Worm (Caenorhabditis elegans) whole organism, late embryonic: ENCODE data around the gene C34C6.10.

ENCODE experiments used
- C08G9.2 ChIP-seq: sonication (generic microtip); optimal IDR thresholded peaks from 2 replicates; lab custom pipeline; 2016; ENCODE audit warnings: mild to moderate bottlenecking, missing genetic modification characterization, moderate library complexity, missing compliant biosample characterization
- C38D4.7 ChIP-seq: fragments of 200-800 bp; sonication (Bioruptor generic); optimal IDR thresholded peaks from 2 replicates; lab custom pipeline; 2018; ENCODE audit warnings: mild to moderate bottlenecking, missing genetic modification characterization, moderate library complexity, missing compliant biosample characterization
- T23F11.4 ChIP-seq: fragments of 200-800 bp; sonication (Bioruptor generic); optimal IDR thresholded peaks from 2 replicates; lab custom pipeline; 2018; ENCODE audit warnings: mild to moderate bottlenecking, missing genetic modification characterization, missing compliant biosample characterization
- Y22D7AL.16 ChIP-seq: sonication (generic microtip); optimal IDR thresholded peaks from 2 replicates; lab custom pipeline; 2016; ENCODE audit warnings: missing genetic modification characterization, missing compliant biosample characterization
- ahr-1 ChIP-seq: sonication (generic microtip); optimal IDR thresholded peaks from 2 replicates; lab custom pipeline; 2016; ENCODE audit warnings: missing genetic modification characterization, missing compliant biosample characterization
- ama-1 ChIP-seq: fragments of 150-350 bp; optimal IDR thresholded peaks from 2 replicates; lab custom pipeline; 2014
- ceh-14 ChIP-seq: sonication (generic microtip); optimal IDR thresholded peaks from 2 replicates; lab custom pipeline; 2016; ENCODE audit warnings: missing genotype, missing genetic modification characterization, missing compliant biosample characterization
- ceh-18 ChIP-seq: sonication (generic microtip); optimal IDR thresholded peaks from 2 replicates; lab custom pipeline; 2016; ENCODE audit warnings: missing genetic modification characterization, missing compliant biosample characterization
- ceh-19 ChIP-seq: fragments of 200-800 bp; sonication (Bioruptor generic); optimal IDR thresholded peaks from 2 replicates; lab custom pipeline; 2018; ENCODE audit warnings: mild to moderate bottlenecking, missing genetic modification characterization, missing compliant biosample characterization
- ceh-24 ChIP-seq: sonication (generic microtip); optimal IDR thresholded peaks from 2 replicates; lab custom pipeline; 2016; ENCODE audit warnings: mild to moderate bottlenecking, missing genetic modification characterization, missing compliant biosample characterization
- ceh-30 ChIP-seq: fragments of 150-350 bp; optimal IDR thresholded peaks from 2 replicates; lab custom pipeline; 2014; ENCODE audit warnings: missing biosample characterization, missing genetic modification characterization
- ceh-45 ChIP-seq: fragments of 200-800 bp; sonication (Bioruptor generic); IDR thresholded peaks from 2 replicates; pipeline ENCODE4 v1.3.6; 2022; ENCODE audit warnings: missing genetic modification reagents, missing genetic modification characterization, missing compliant biosample characterization
- ceh-48 ChIP-seq: sonication (generic microtip); optimal IDR thresholded peaks from 2 replicates; lab custom pipeline; 2016; ENCODE audit warnings: missing genetic modification characterization, inconsistent platforms, missing compliant biosample characterization
- ceh-9 ChIP-seq: sonication (generic microtip); optimal IDR thresholded peaks from 2 replicates; lab custom pipeline; 2016; ENCODE audit warnings: mild to moderate bottlenecking, missing genetic modification characterization, inconsistent platforms, missing compliant biosample characterization
- che-1 ChIP-seq: sonication (generic microtip); optimal IDR thresholded peaks from 2 replicates; lab custom pipeline; 2016; ENCODE audit warnings: mild to moderate bottlenecking, missing genetic modification characterization, missing compliant biosample characterization
- dmd-4 ChIP-seq: sonication (generic microtip); optimal IDR thresholded peaks from 2 replicates; lab custom pipeline; 2016; ENCODE audit warnings: borderline replicate concordance, missing genetic modification characterization, missing compliant biosample characterization
- dve-1 ChIP-seq: sonication (generic microtip); optimal IDR thresholded peaks from 2 replicates; lab custom pipeline; 2017; ENCODE audit warnings: antibody characterized with exemption, mild to moderate bottlenecking, missing genetic modification characterization, missing compliant biosample characterization
- fkh-10 ChIP-seq: fragments of 150-350 bp; optimal IDR thresholded peaks from 2 replicates; lab custom pipeline; 2014; ENCODE audit warnings: missing biosample characterization, missing genetic modification reagents, missing genetic modification characterization
- fkh-6 ChIP-seq: sonication (generic microtip); optimal IDR thresholded peaks from 2 replicates; lab custom pipeline; 2016; ENCODE audit warnings: missing genetic modification characterization, missing compliant biosample characterization
- gmeb-2 ChIP-seq: sonication (generic microtip); optimal IDR thresholded peaks from 2 replicates; lab custom pipeline; 2016; ENCODE audit warnings: missing genetic modification characterization, inconsistent platforms, missing compliant biosample characterization
- hlh-30 ChIP-seq: sonication (generic microtip); optimal IDR thresholded peaks from 2 replicates; lab custom pipeline; 2017; ENCODE audit warnings: antibody characterized with exemption, missing genetic modification characterization, missing compliant biosample characterization; ENCODE audit not compliant: insufficient read depth
- hlh-6 ChIP-seq: sonication (generic microtip); optimal IDR thresholded peaks from 2 replicates; lab custom pipeline; 2016; ENCODE audit warnings: missing genotype, missing genetic modification characterization, missing compliant biosample characterization
- hlh-8 ChIP-seq: sonication (generic microtip); optimal IDR thresholded peaks from 2 replicates; lab custom pipeline; 2016; ENCODE audit warnings: missing genotype, missing genetic modification characterization, missing compliant biosample characterization
- lim-6 ChIP-seq: sonication (generic microtip); optimal IDR thresholded peaks from 2 replicates; lab custom pipeline; 2016; ENCODE audit warnings: missing genetic modification characterization, missing compliant biosample characterization
- lin-11 ChIP-seq: fragments of 200-800 bp; sonication (Bioruptor generic); optimal IDR thresholded peaks from 2 replicates; lab custom pipeline; 2018; ENCODE audit warnings: mild to moderate bottlenecking, missing genetic modification characterization, missing compliant biosample characterization
- nfya-1 ChIP-seq: sonication (generic microtip); optimal IDR thresholded peaks from 2 replicates; lab custom pipeline; 2017; ENCODE audit warnings: missing genetic modification characterization, mild to moderate bottlenecking, missing compliant biosample characterization, antibody characterized with exemption, moderate library complexity
- npax-4 ChIP-seq: sonication (generic microtip); optimal IDR thresholded peaks from 2 replicates; lab custom pipeline; 2016; ENCODE audit warnings: missing genetic modification characterization, missing compliant biosample characterization
- odd-2 ChIP-seq: sonication (generic microtip); optimal IDR thresholded peaks from 2 replicates; lab custom pipeline; 2017; ENCODE audit warnings: antibody characterized with exemption, mild to moderate bottlenecking, missing genetic modification characterization, missing compliant biosample characterization
- pag-3 ChIP-seq: sonication (generic microtip); optimal IDR thresholded peaks from 2 replicates; lab custom pipeline; 2016; ENCODE audit warnings: missing compliant biosample characterization, missing genetic modification characterization, borderline replicate concordance
- pat-9 ChIP-seq: fragments of 200-800 bp; sonication (Bioruptor generic); optimal IDR thresholded peaks from 2 replicates; lab custom pipeline; 2018; ENCODE audit warnings: mild to moderate bottlenecking, missing genetic modification characterization, moderate library complexity, missing compliant biosample characterization
- ref-2 ChIP-seq: sonication (generic microtip); optimal IDR thresholded peaks from 2 replicates; lab custom pipeline; 2016; ENCODE audit warnings: missing genetic modification characterization, missing compliant biosample characterization
- rnt-1 ChIP-seq: sonication (generic microtip); optimal IDR thresholded peaks from 2 replicates; lab custom pipeline; 2016; ENCODE audit warnings: missing genetic modification characterization, missing compliant biosample characterization
- sox-2 ChIP-seq: fragments of 200-800 bp; sonication (Bioruptor generic); IDR thresholded peaks from 2 replicates; pipeline ENCODE4 v1.3.6; 2022; ENCODE audit warnings: missing genetic modification reagents, missing genetic modification characterization, missing compliant biosample characterization
- syd-9 ChIP-seq: sonication (generic microtip); optimal IDR thresholded peaks from 2 replicates; lab custom pipeline; 2016; ENCODE audit warnings: mild to moderate bottlenecking, missing genetic modification characterization, moderate library complexity, missing compliant biosample characterization
- tbx-2 ChIP-seq: sonication (generic microtip); optimal IDR thresholded peaks from 2 replicates; lab custom pipeline; 2016; ENCODE audit warnings: missing genetic modification characterization, missing compliant biosample characterization
- tbx-7 ChIP-seq: sonication (generic microtip); optimal IDR thresholded peaks from 2 replicates; lab custom pipeline; 2016; ENCODE audit warnings: missing genotype, missing genetic modification characterization, missing compliant biosample characterization
- unc-42 ChIP-seq: sonication (generic microtip); optimal IDR thresholded peaks from 2 replicates; lab custom pipeline; 2016; ENCODE audit warnings: missing genotype, missing genetic modification characterization, missing compliant biosample characterization
- unc-55 ChIP-seq: sonication (generic microtip); optimal IDR thresholded peaks from 2 replicates; lab custom pipeline; 2017; ENCODE audit warnings: missing biosample characterization, missing genetic modification reagents, missing genetic modification characterization
- unc-86 ChIP-seq: sonication (generic microtip); optimal IDR thresholded peaks from 2 replicates; lab custom pipeline; 2016; ENCODE audit warnings: missing genetic modification characterization, missing compliant biosample characterization
- ztf-16 ChIP-seq: sonication (generic microtip); optimal IDR thresholded peaks from 2 replicates; lab custom pipeline; 2017; ENCODE audit warnings: missing genetic modification characterization, missing compliant biosample characterization

C34C6.10 gene

ce11 chrII:8695783-8696182 is at the start of gene C34C6.10:
TSS of gene C34C6.10 (minus strand) at chrII:8695883.
- no peak for TF ChIP-seq ref-2 (tag; lab: Kevin White, UChicago)

DNA sequence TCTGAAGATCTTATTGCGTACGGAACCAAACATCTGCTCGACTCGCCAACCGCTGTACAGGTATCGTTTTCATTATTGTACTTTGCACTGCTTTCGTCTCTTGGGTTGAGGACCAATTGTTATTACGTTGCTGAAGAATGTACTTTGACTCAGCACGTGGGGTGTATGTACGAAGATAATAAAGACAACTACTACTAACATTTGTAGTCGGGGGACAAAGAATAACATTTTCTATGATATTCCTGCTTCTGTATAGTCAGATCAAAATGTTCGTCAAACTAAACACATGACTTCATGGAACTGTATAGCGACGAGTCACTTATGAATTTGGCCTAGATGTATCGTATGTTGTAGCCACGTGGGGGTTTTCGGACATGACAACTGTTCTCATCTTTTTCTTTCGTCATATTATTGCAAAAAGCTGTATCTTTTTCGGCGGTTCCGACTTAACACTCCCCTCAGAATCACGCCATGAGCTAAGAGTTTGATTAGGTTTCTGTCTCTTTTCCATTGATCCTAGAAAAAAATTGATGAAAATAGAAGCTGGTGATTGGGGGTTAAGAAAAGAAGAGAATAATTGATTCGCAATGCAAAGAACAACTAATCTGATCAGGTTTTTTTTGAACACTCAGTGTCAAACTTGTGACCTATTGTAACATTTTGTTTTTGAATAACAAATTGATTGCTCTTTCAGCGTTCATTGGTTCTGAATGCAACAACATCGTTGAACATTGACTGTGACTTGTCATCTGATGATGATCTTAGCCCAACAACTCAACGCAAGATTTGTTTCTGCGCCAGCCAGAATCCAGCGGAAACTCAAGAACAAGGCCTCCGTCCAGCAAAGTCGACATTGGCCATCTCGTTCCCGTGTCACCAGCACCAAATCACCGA is 49.1 kb upstream of the C34C6.10 start:
- TF ChIP-seq che-1 (tag; lab: Kevin White, UChicago) (no peak), sox-2 (GFP tag; lab: Robert Waterston, UW) (no peak), ama-1 (lab: Kevin White, UChicago) (no peak), T23F11.4 (GFP tag; lab: Kevin White, UChicago) (no peak), lim-6 (tag; lab: Kevin White, UChicago) (no peak), ref-2 (tag; lab: Kevin White, UChicago) (no peak), ceh-48 (tag; lab: Kevin White, UChicago) (no peak), unc-86 (no peak), ceh-9 (no peak), fkh-6 (tag; lab: Kevin White, UChicago) (no peak), tbx-7 (tag; lab: Kevin White, UChicago) (no peak), ceh-24 (tag; lab: Kevin White, UChicago) (no peak), C38D4.7 (GFP tag; lab: Kevin White, UChicago) (no peak), ceh-30 (tag; lab: Kevin White, UChicago) (no peak), unc-55 (GFP tag; lab: Kevin White, UChicago) (no peak), dve-1 (tag; lab: Kevin White, UChicago) (no peak), tbx-2 (tag; lab: Kevin White, UChicago) (no peak), syd-9 (tag; lab: Kevin White, UChicago) (no peak), ceh-45 (GFP tag; lab: Robert Waterston, UW) (no peak)

ce11 chrII:8743379-8744173 is 47.9 kb upstream of the C34C6.10 start, which contains the start of gene mak-1:
TSS of gene mak-1 (plus strand) at chrII:8744071.
- TF ChIP-seq pat-9 (no peak), ceh-45 (GFP tag; lab: Robert Waterston, UW) (no peak), rnt-1 (tag; lab: Kevin White, UChicago) (peak; percentile 4), npax-4 (tag; lab: Kevin White, UChicago) (no peak), ceh-14 (tag; lab: Kevin White, UChicago) (no peak), nfya-1 (tag; lab: Kevin White, UChicago) (peak; percentile 32), odd-2 (tag; lab: Kevin White, UChicago) (no peak), ceh-18 (tag; lab: Kevin White, UChicago) (peak; percentile 68), C08G9.2 (peak; percentile 41)

DNA sequence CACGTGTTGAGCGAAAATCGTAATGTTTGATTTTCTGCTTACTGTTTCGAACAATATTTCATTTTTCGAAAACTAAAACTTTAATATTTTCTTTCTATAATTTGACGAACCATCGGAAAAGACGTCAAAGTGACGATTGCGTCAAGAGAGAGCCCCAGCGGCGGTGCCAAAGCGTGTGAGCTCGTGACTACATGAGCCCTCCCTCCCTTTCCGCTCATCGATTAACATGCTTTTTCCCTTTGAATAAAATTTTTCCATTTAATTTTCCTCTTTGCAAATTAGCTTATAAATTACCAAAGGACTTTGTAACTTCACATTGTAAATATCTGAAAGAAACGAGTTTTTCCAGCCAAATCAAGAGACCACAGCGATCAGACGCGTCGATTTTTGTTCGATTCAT is 47.3 kb upstream of the C34C6.10 start:
- TF ChIP-seq unc-42 (tag; lab: Kevin White, UChicago), result peak; percentile 40
- no peak for TF ChIP-seq dmd-4
- no peak for TF ChIP-seq gmeb-2 (tag; lab: Kevin White, UChicago)
- no peak for TF ChIP-seq fkh-10 (GFP tag; lab: Kevin White, UChicago)
- no peak for TF ChIP-seq ceh-19 (GFP tag; lab: Kevin White, UChicago)
- TF ChIP-seq odd-2 (tag; lab: Kevin White, UChicago), result no peak
- TF ChIP-seq hlh-30 (tag; lab: Kevin White, UChicago), result peak; percentile 25
- TF ChIP-seq ahr-1 (tag; lab: Kevin White, UChicago), result no peak
- no peak for TF ChIP-seq fkh-6 (tag; lab: Kevin White, UChicago)
- TF ChIP-seq hlh-8 (tag; lab: Kevin White, UChicago), result no peak
- TF ChIP-seq ceh-48 (tag; lab: Kevin White, UChicago), result peak; percentile 2
- no peak for TF ChIP-seq tbx-7 (tag; lab: Kevin White, UChicago)
- no peak for TF ChIP-seq Y22D7AL.16 (tag; lab: Kevin White, UChicago)
- TF ChIP-seq ztf-16, result no peak
- no peak for TF ChIP-seq hlh-6 (tag; lab: Kevin White, UChicago)
- no peak for TF ChIP-seq lin-11
- TF ChIP-seq ref-2 (tag; lab: Kevin White, UChicago), result no peak
- TF ChIP-seq ceh-45 (GFP tag; lab: Robert Waterston, UW), result no peak
- TF ChIP-seq lim-6 (tag; lab: Kevin White, UChicago), result no peak
- no peak for TF ChIP-seq pag-3 (tag; lab: Kevin White, UChicago)
- TF ChIP-seq tbx-2 (tag; lab: Kevin White, UChicago), result no peak
